Worm (Caenorhabditis elegans) whole organism, L2 larva: ENCODE data around the gene C01F1.5.

Experiments used
- ama-1 ChIP-seq: fragments of 150-350 bp; optimal IDR thresholded peaks from 2 replicates; lab custom pipeline; 2018; ENCODE audit warnings: inconsistent platforms
- elt-1 ChIP-seq: fragments of 150-350 bp; optimal IDR thresholded peaks from 2 replicates; lab custom pipeline; 2014; ENCODE audit warnings: missing biosample characterization, missing genetic modification characterization
- nhr-237 ChIP-seq: fragments of 150-350 bp; optimal IDR thresholded peaks from 2 replicates; lab custom pipeline; 2014; ENCODE audit warnings: missing biosample characterization, missing genetic modification characterization
- nhr-6 ChIP-seq: fragments of 150-350 bp; optimal IDR thresholded peaks from 2 replicates; lab custom pipeline; 2014; ENCODE audit warnings: missing biosample characterization, missing genetic modification characterization
- nhr-77 ChIP-seq: fragments of 150-350 bp; optimal IDR thresholded peaks from 2 replicates; lab custom pipeline; 2014; ENCODE audit warnings: missing biosample characterization, missing genetic modification characterization
- snpc-4 ChIP-seq: fragments of 150-350 bp; optimal IDR thresholded peaks from 2 replicates; lab custom pipeline; 2014; ENCODE audit warnings: missing biosample characterization, missing genetic modification characterization
- unc-55 ChIP-seq: fragments of 150-350 bp; sonication (generic microtip); optimal IDR thresholded peaks from 3 replicates; lab custom pipeline; 2014; ENCODE audit warnings: missing biosample characterization, missing genetic modification reagents, missing genetic modification characterization

DNA sequence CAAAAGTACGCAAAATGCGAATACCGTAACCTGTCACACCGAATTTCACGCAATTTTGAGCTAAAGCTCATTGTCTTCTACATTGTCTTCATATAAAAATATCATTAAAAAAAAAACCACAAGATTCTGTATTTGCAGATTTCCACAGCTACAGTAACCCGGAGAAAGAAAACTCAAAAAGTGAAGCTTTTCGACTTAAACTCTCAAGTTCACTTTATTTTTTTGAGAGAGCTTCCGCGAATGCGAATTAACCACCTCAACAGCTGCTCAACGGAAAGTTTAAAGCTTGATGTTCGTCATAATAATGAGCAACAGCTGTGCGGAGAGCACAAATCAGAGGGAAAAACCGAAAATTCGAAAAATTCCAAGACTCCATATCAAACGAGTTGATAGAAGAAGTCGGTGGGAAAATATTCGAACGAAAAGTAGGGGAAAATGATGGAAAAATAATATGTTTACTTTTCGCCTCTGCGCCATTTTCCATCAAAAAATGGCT lies 11.4 kb upstream of the C01F1.5 start:
- no peak for TF ChIP-seq nhr-237 (tag; lab: Kevin White, UChicago)
- TF ChIP-seq unc-55 (GFP tag; lab: Kevin White, UChicago), result no peak
- no peak for TF ChIP-seq snpc-4 (tag; lab: Kevin White, UChicago)
- no peak for TF ChIP-seq elt-1 (tag; lab: Kevin White, UChicago)
- TF ChIP-seq ama-1 (lab: Kevin White, UChicago), result no peak
- no peak for TF ChIP-seq nhr-6 (tag; lab: Kevin White, UChicago)
- TF ChIP-seq nhr-77 (tag; lab: Kevin White, UChicago), result no peak
